Worm (Caenorhabditis elegans): ENCODE data around the gene M151.10.

ce11 chrII:3595339-3595738 lies 44.8 kb downstream of the M151.10 start, which contains the start of gene Y49F6A.12:
- TF ChIP-seq flt-1 (GFP tag; IDR thresholded peaks at IDR 0.05) (no peak), tab-1 (GFP tag; IDR thresholded peaks at IDR 0.05) (no peak), T22C8.4 (GFP tag; IDR thresholded peaks at IDR 0.05) (no peak), med-1 (GFP tag; optimal IDR thresholded peaks at IDR 0.05; ENCODE audit: insufficient read depth) (no peak), ztf-29 (GFP tag; IDR thresholded peaks at IDR 0.05) (no peak), ref-1 (GFP tag; conservative IDR thresholded peaks at IDR 0.05) (no peak), cog-1 (tag; optimal IDR thresholded peaks at IDR 0.05) (no peak)

All from whole organism, midembryonic.